Worm (Caenorhabditis elegans) whole organism, L4 larva: ENCODE results near the gene nas-22.

Experiments used
- Y48G9A.11 ChIP-seq: fragments of 200-800 bp; sonication (Bioruptor generic); IDR thresholded peaks from 2 replicates; pipeline ENCODE4 v1.3.6; 2022; ENCODE audit warnings: missing genetic modification reagents, missing genetic modification characterization, missing compliant biosample characterization
- dpl-1 ChIP-seq: fragments of 150-350 bp; optimal IDR thresholded peaks from 2 replicates; lab custom pipeline; 2014; ENCODE audit warnings: missing biosample characterization, missing genetic modification reagents, missing genetic modification characterization
- lin-1 ChIP-seq: fragments of 200-800 bp; sonication (Bioruptor generic); IDR thresholded peaks from 2 replicates; pipeline ENCODE4 v1.3.6; 2022; ENCODE audit warnings: missing genetic modification reagents, missing genetic modification characterization, missing compliant biosample characterization
- lin-29 ChIP-seq: fragments of 200-800 bp; sonication (Bioruptor generic); IDR thresholded peaks from 2 replicates; pipeline ENCODE4 v1.3.6; 2022; ENCODE audit warnings: missing genetic modification reagents, missing genetic modification characterization, missing compliant biosample characterization
- mxl-2 ChIP-seq: fragments of 200-800 bp; sonication (Bioruptor generic); conservative IDR thresholded peaks from 2 replicates; pipeline ENCODE4 v1.3.6; 2022; ENCODE audit warnings: missing genetic modification reagents, missing genetic modification characterization, missing compliant biosample characterization
- nhr-102 ChIP-seq: sonication (generic microtip); optimal IDR thresholded peaks from 2 replicates; lab custom pipeline; 2016; ENCODE audit warnings: mild to moderate bottlenecking, missing genetic modification characterization, moderate library complexity, missing compliant biosample characterization
- nhr-237 ChIP-seq: sonication (generic microtip); optimal IDR thresholded peaks from 2 replicates; lab custom pipeline; 2017; ENCODE audit warnings: missing biosample characterization, missing genetic modification characterization
- nhr-77 ChIP-seq: fragments of 150-350 bp; optimal IDR thresholded peaks from 2 replicates; lab custom pipeline; 2014; ENCODE audit warnings: missing biosample characterization, missing genetic modification characterization
- php-3 ChIP-seq: fragments of 200-800 bp; sonication (Bioruptor generic); IDR thresholded peaks from 2 replicates; pipeline ENCODE4 v1.3.6; 2022; ENCODE audit warnings: missing genetic modification reagents, missing genetic modification characterization, missing compliant biosample characterization
- skn-1 ChIP-seq: fragments of 150-350 bp; optimal IDR thresholded peaks from 2 replicates; lab custom pipeline; 2014; ENCODE audit warnings: missing biosample characterization, missing genetic modification characterization
- tag-97 ChIP-seq: fragments of 200-800 bp; sonication (Bioruptor generic); IDR thresholded peaks from 2 replicates; pipeline ENCODE4 v1.3.6; 2022; ENCODE audit warnings: missing genetic modification characterization, missing compliant biosample characterization
- unc-62 ChIP-seq, 3 experiments: fragments of 150-350 bp in 1 of 3; sonication (generic microtip); optimal IDR thresholded peaks in 2 of 3; peaks in 1 of 3; 1 replicate in 1 of 3; 2 replicates in 2 of 3; lab custom pipeline; 2014 to 2017; ENCODE audit warnings: missing biosample characterization in 3 of 3, missing genetic modification characterization in 3 of 3, missing genetic modification reagents in 3 of 3, missing genotype in 1 of 3
- zfp-2 ChIP-seq: sonication (generic microtip); optimal IDR thresholded peaks from 2 replicates; lab custom pipeline; 2016; ENCODE audit warnings: mild to moderate bottlenecking, missing genetic modification characterization, missing compliant biosample characterization
- ztf-11 ChIP-seq: fragments of 150-350 bp; optimal IDR thresholded peaks from 2 replicates; lab custom pipeline; 2014; ENCODE audit warnings: missing biosample characterization, missing genetic modification characterization

DNA sequence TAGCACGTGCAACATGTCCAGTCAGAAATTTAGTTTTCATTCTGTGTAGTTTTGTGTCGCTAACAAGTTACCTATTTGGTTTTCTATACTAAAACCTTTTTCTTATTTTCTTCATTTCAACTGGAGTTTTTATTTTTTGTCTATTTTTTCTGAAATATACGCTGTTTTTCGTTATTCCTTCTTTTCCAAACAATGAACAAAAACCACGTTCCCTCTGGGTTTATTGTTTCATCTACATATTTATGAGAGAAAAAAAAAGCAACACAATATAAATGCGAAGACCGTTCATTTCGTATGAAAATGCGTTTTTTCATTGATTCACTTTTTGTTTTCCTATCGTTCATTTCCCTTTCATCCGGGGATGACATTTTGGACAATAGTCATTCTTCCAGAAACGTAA is 4.9 kb downstream of the nas-22 start, which contains the start of gene T11F9.22:
- TF ChIP-seq nhr-77, result no peak
- TF ChIP-seq zfp-2 (tag; lab: Kevin White, UChicago), result no peak
- no peak for TF ChIP-seq nhr-237 (tag; lab: Kevin White, UChicago)
- no peak for TF ChIP-seq ztf-11
- no peak for TF ChIP-seq php-3
- no peak for TF ChIP-seq mxl-2 (GFP tag; lab: Robert Waterston, UW)
- TF ChIP-seq lin-1 (GFP tag; lab: Robert Waterston, UW), result no peak
- TF ChIP-seq tag-97 (GFP tag; lab: Robert Waterston, UW), result no peak
- TF ChIP-seq nhr-102 (tag; lab: Kevin White, UChicago), result no peak
- TF ChIP-seq Y48G9A.11, result no peak
- TF ChIP-seq dpl-1 (GFP tag; lab: Kevin White, UChicago), result no peak
- TF ChIP-seq unc-62 (GFP tag; optimal IDR thresholded peaks at IDR 0.05 in 1 of 2; lab: Kevin White, UChicago), result no peak
- no peak for TF ChIP-seq unc-62 (tag; optimal IDR thresholded peaks at IDR 0.05; lab: Kevin White, UChicago)
- no peak for TF ChIP-seq lin-29
- TF ChIP-seq skn-1 (tag; lab: Kevin White, UChicago), result no peak
